In genomic region chr2L:2721317-2721716, dm6 we compare ENCODE assay signal across 1 fruit fly cellular context.
TF ChIP-seq lines count a peak whose summit lies in the region.

No protein-coding gene starts in this region.

TF ChIP-seq in whole organism, embryonic, 481 proteins besides CTCF, POLR2A, EP300 and RAD21 (continued from another document and continues in another):
- TF ChIP-seq CG8478 (optimal IDR thresholded peaks at IDR 0.05; lab: Kevin White, UChicago) (no peak), Ssrp (tag; optimal IDR thresholded peaks at IDR 0.05; lab: Kevin White, UChicago) (no peak), maf-S (GFP tag; optimal IDR thresholded peaks at IDR 0.05; lab: Kevin White, UChicago) (no peak), CG1792 (GFP tag; optimal IDR thresholded peaks at IDR 0.05; lab: Kevin White, UChicago) (no peak), zen2 (GFP tag; IDR thresholded peaks at IDR 0.05; lab: Robert Waterston, UW; ENCODE audit: partially characterized antibody) (no peak), jumu (GFP tag; optimal IDR thresholded peaks at IDR 0.05; lab: Kevin White, UChicago) (no peak), CG6254 (GFP tag; optimal IDR thresholded peaks at IDR 0.05; lab: Kevin White, UChicago) (no peak), sna (GFP tag; IDR thresholded peaks at IDR 0.05; lab: Robert Waterston, UW; ENCODE audit: partially characterized antibody) (no peak), CG9609 (GFP tag; optimal IDR thresholded peaks at IDR 0.05; lab: Kevin White, UChicago) (no peak), ro (GFP tag; IDR thresholded peaks at IDR 0.05; lab: Robert Waterston, UW) (no peak), sens (GFP tag; lab: Kevin White, UChicago) (peak; percentile 51), yki (optimal IDR thresholded peaks at IDR 0.05; lab: Kevin White, UChicago) (no peak), CG6765 (GFP tag; optimal IDR thresholded peaks at IDR 0.05; lab: Kevin White, UChicago) (no peak), CG11504 (tag; optimal IDR thresholded peaks at IDR 0.05; lab: Kevin White, UChicago) (peak; percentile 19), crol (GFP tag; IDR thresholded peaks at IDR 0.05; lab: Robert Waterston, UW) (no peak), Fer2 (tag; optimal IDR thresholded peaks at IDR 0.05; lab: Kevin White, UChicago) (no peak), bcd (GFP tag; optimal IDR thresholded peaks at IDR 0.05; lab: Kevin White, UChicago) (no peak), CG16813 (GFP tag; IDR thresholded peaks at IDR 0.05; lab: Robert Waterston, UW; ENCODE audit: partially characterized antibody) (no peak), CG6791 (GFP tag; IDR thresholded peaks at IDR 0.05; lab: Robert Waterston, UW; ENCODE audit: partially characterized antibody) (no peak), CG4820 (GFP tag; optimal IDR thresholded peaks at IDR 0.05; lab: Kevin White, UChicago) (no peak), Nf-YC (tag; optimal IDR thresholded peaks at IDR 0.05; lab: Kevin White, UChicago) (no peak), scrt (GFP tag; optimal IDR thresholded peaks at IDR 0.05; lab: Kevin White, UChicago) (no peak), zfh1 (GFP tag; IDR thresholded peaks at IDR 0.05; lab: Robert Waterston, UW) (no peak), CG18599 (GFP tag; optimal IDR thresholded peaks at IDR 0.05; lab: Kevin White, UChicago) (peak; percentile 65), CG17186 (GFP tag; optimal IDR thresholded peaks at IDR 0.05; lab: Kevin White, UChicago) (no peak), CG12236 (GFP tag; optimal IDR thresholded peaks at IDR 0.05; lab: Kevin White, UChicago) (no peak), CG6654 (GFP tag; optimal IDR thresholded peaks at IDR 0.05; lab: Kevin White, UChicago) (no peak), CG18476 (GFP tag; optimal IDR thresholded peaks at IDR 0.05; lab: Kevin White, UChicago) (no peak), unc-4 (GFP tag; IDR thresholded peaks at IDR 0.05; lab: Robert Waterston, UW; ENCODE audit: partially characterized antibody) (no peak), CG9437 (GFP tag; optimal IDR thresholded peaks at IDR 0.05; lab: Kevin White, UChicago) (no peak), CG12391 (tag; optimal IDR thresholded peaks at IDR 0.05; lab: Kevin White, UChicago) (peak; percentile 0), wor (GFP tag; IDR thresholded peaks at IDR 0.05; lab: Robert Waterston, UW) (no peak), CG15479 (GFP tag; optimal IDR thresholded peaks at IDR 0.05; lab: Kevin White, UChicago) (no peak), CG4282 (GFP tag; optimal IDR thresholded peaks at IDR 0.05; lab: Kevin White, UChicago) (no peak), z (GFP tag; IDR thresholded peaks at IDR 0.05; lab: Robert Waterston, UW) (no peak), NFAT (GFP tag; IDR thresholded peaks at IDR 0.05; lab: Robert Waterston, UW) (no peak), az2 (GFP tag; optimal IDR thresholded peaks at IDR 0.05; lab: Kevin White, UChicago) (no peak), NC2β (GFP tag; optimal IDR thresholded peaks at IDR 0.05; lab: Kevin White, UChicago) (no peak), slbo (GFP tag; IDR thresholded peaks at IDR 0.05; lab: Robert Waterston, UW) (peak; percentile 52; the same call in 1 of the 2 replicates), CG8388 (GFP tag; optimal IDR thresholded peaks at IDR 0.05; lab: Kevin White, UChicago) (no peak), Med (GFP tag; lab: Kevin White, UChicago) (peak; percentile 82), CG2120 (GFP tag; optimal IDR thresholded peaks at IDR 0.05; lab: Kevin White, UChicago) (peak; percentile 40), Stat92E (GFP tag; optimal IDR thresholded peaks at IDR 0.05; lab: Kevin White, UChicago) (no peak), CG7556 (GFP tag; optimal IDR thresholded peaks at IDR 0.05; lab: Kevin White, UChicago) (no peak), CG16815 (GFP tag; optimal IDR thresholded peaks at IDR 0.05; lab: Kevin White, UChicago) (no peak), NK7.1 (GFP tag; optimal IDR thresholded peaks at IDR 0.05; lab: Kevin White, UChicago) (no peak), CG16863 (GFP tag; optimal IDR thresholded peaks at IDR 0.05; lab: Kevin White, UChicago) (no peak), CG10267 (tag; optimal IDR thresholded peaks at IDR 0.05; lab: Kevin White, UChicago) (no peak), otp (GFP tag; IDR thresholded peaks at IDR 0.05; lab: Robert Waterston, UW) (no peak), CG17829 (tag; optimal IDR thresholded peaks at IDR 0.05; lab: Kevin White, UChicago) (no peak), CG4404 (GFP tag; IDR thresholded peaks at IDR 0.05; lab: Robert Waterston, UW) (no peak), Ets65A (GFP tag; lab: Kevin White, UChicago) (no peak), Asciz (GFP tag; optimal IDR thresholded peaks at IDR 0.05; lab: Kevin White, UChicago) (no peak), crc (GFP tag; optimal IDR thresholded peaks at IDR 0.05; lab: Kevin White, UChicago) (no peak), aop (GFP tag; IDR thresholded peaks at IDR 0.05; lab: Robert Waterston, UW) (no peak), YL-1 (GFP tag; optimal IDR thresholded peaks at IDR 0.05; lab: Kevin White, UChicago) (no peak), HLH3B (GFP tag; IDR thresholded peaks at IDR 0.05; lab: Robert Waterston, UW) (0 out of 2 replicates have a peak, but pooled peaks have one; percentile 17), CG8359 (GFP tag; optimal IDR thresholded peaks at IDR 0.05; lab: Kevin White, UChicago; ENCODE audit: borderline replicate concordance) (no peak), CG10565 (GFP tag; optimal IDR thresholded peaks at IDR 0.05; lab: Kevin White, UChicago) (no peak), tx (GFP tag; optimal IDR thresholded peaks at IDR 0.05; lab: Kevin White, UChicago) (no peak), Lpt (GFP tag; optimal IDR thresholded peaks at IDR 0.05; lab: Kevin White, UChicago) (no peak), C15 (GFP tag; IDR thresholded peaks at IDR 0.05; lab: Robert Waterston, UW) (0 out of 3 replicates have a peak, but pooled peaks have one; percentile 12), sc (optimal IDR thresholded peaks at IDR 0.05; lab: Kevin White, UChicago) (no peak), sc (GFP tag; optimal IDR thresholded peaks at IDR 0.05; lab: Kevin White, UChicago) (no peak), mirr (GFP tag; optimal IDR thresholded peaks at IDR 0.05; lab: Kevin White, UChicago) (no peak), Hr51 (GFP tag; optimal IDR thresholded peaks at IDR 0.05; lab: Kevin White, UChicago) (peak in 1 of 2 experiments; percentile 19), CG3407 (GFP tag; optimal IDR thresholded peaks at IDR 0.05; lab: Kevin White, UChicago) (no peak), pnt (GFP tag; optimal IDR thresholded peaks at IDR 0.05; lab: Kevin White, UChicago) (no peak), CG9215 (GFP tag; IDR thresholded peaks at IDR 0.05; lab: Robert Waterston, UW) (no peak; the same call in 1 of the 2 replicates), CG9876 (GFP tag; optimal IDR thresholded peaks at IDR 0.05; lab: Kevin White, UChicago) (no peak), CG12769 (tag; optimal IDR thresholded peaks at IDR 0.05; lab: Kevin White, UChicago) (peak; percentile 30), CG17802 (tag; optimal IDR thresholded peaks at IDR 0.05; lab: Kevin White, UChicago) (no peak), CG15011 (GFP tag; optimal IDR thresholded peaks at IDR 0.05; lab: Kevin White, UChicago) (no peak), dmrt99B (tag; optimal IDR thresholded peaks at IDR 0.05; lab: Kevin White, UChicago) (peak; percentile 37), Taf1 (GFP tag; IDR thresholded peaks at IDR 0.05; lab: Robert Waterston, UW) (no peak), MESR4 (GFP tag; optimal IDR thresholded peaks at IDR 0.05; lab: Kevin White, UChicago) (no peak), Dfd (GFP tag; optimal IDR thresholded peaks at IDR 0.05; lab: Kevin White, UChicago) (no peak), pb (GFP tag; optimal IDR thresholded peaks at IDR 0.05; lab: Kevin White, UChicago) (no peak), Mad (GFP tag; optimal IDR thresholded peaks at IDR 0.05; lab: Kevin White, UChicago) (no peak), sr (GFP tag; IDR thresholded peaks at IDR 0.05; lab: Robert Waterston, UW) (no peak), Ptx1 (GFP tag; IDR thresholded peaks at IDR 0.05; lab: Robert Waterston, UW) (no peak), ttk (GFP tag; IDR thresholded peaks at IDR 0.05; lab: Robert Waterston, UW) (no peak), so (GFP tag; IDR thresholded peaks at IDR 0.05; lab: Robert Waterston, UW) (no peak), CG8924 (tag; optimal IDR thresholded peaks at IDR 0.05; lab: Kevin White, UChicago) (no peak), CG11398 (GFP tag; optimal IDR thresholded peaks at IDR 0.05; lab: Kevin White, UChicago) (no peak), Nf-YA (GFP tag; IDR thresholded peaks at IDR 0.05; lab: Robert Waterston, UW) (no peak), tin (GFP tag; optimal IDR thresholded peaks at IDR 0.05; lab: Kevin White, UChicago) (no peak), CG13775 (GFP tag; optimal IDR thresholded peaks at IDR 0.05; lab: Kevin White, UChicago) (no peak), Dad (GFP tag; optimal IDR thresholded peaks at IDR 0.05; lab: Kevin White, UChicago) (no peak), CG7839 (tag; optimal IDR thresholded peaks at IDR 0.05; lab: Kevin White, UChicago) (peak; percentile 33), ken (GFP tag; IDR thresholded peaks at IDR 0.05; lab: Robert Waterston, UW) (no peak), gem (tag; optimal IDR thresholded peaks at IDR 0.05; lab: Kevin White, UChicago) (peak; percentile 36), slp2 (GFP tag; optimal IDR thresholded peaks at IDR 0.05; lab: Kevin White, UChicago) (no peak), CG1233 (GFP tag; optimal IDR thresholded peaks at IDR 0.05; lab: Kevin White, UChicago) (no peak), CHES-1-like (GFP tag; optimal IDR thresholded peaks at IDR 0.05; lab: Kevin White, UChicago) (no peak), lbe (GFP tag; optimal IDR thresholded peaks at IDR 0.05; lab: Kevin White, UChicago) (no peak), jigr1 (GFP tag; IDR thresholded peaks at IDR 0.05; lab: Robert Waterston, UW) (no peak), Gug (GFP tag; IDR thresholded peaks at IDR 0.05; lab: Robert Waterston, UW) (no peak), CG11723 (GFP tag; optimal IDR thresholded peaks at IDR 0.05; lab: Kevin White, UChicago) (no peak), ab (GFP tag; optimal IDR thresholded peaks at IDR 0.05; lab: Kevin White, UChicago) (no peak), Meics (GFP tag; optimal IDR thresholded peaks at IDR 0.05; lab: Kevin White, UChicago) (peak; percentile 14), CG4617 (GFP tag; optimal IDR thresholded peaks at IDR 0.05; lab: Kevin White, UChicago; ENCODE audit: borderline replicate concordance) (no peak), E2f2 (GFP tag; IDR thresholded peaks at IDR 0.05; lab: Robert Waterston, UW) (no peak), dysf (GFP tag; IDR thresholded peaks at IDR 0.05; lab: Robert Waterston, UW) (0 out of 3 replicates have a peak, but pooled peaks have one; percentile 36), sug (tag; optimal IDR thresholded peaks at IDR 0.05; lab: Kevin White, UChicago) (no peak), sisA (GFP tag; IDR thresholded peaks at IDR 0.05; lab: Robert Waterston, UW) (peak; percentile 51; the same call in 1 of the 2 replicates), BtbVII (GFP tag; optimal IDR thresholded peaks at IDR 0.05; lab: Kevin White, UChicago) (no peak), CG1024 (GFP tag; IDR thresholded peaks at IDR 0.05; lab: Robert Waterston, UW) (0 out of 2 replicates have a peak, but pooled peaks have one; percentile 19), zen (tag; optimal IDR thresholded peaks at IDR 0.05; lab: Kevin White, UChicago) (peak; percentile 35), Abd-B (GFP tag; optimal IDR thresholded peaks at IDR 0.05; lab: Kevin White, UChicago) (no peak), HmgZ (tag; optimal IDR thresholded peaks at IDR 0.05; lab: Kevin White, UChicago) (no peak), lov (optimal IDR thresholded peaks at IDR 0.05; lab: Kevin White, UChicago) (no peak), lov (GFP tag; IDR thresholded peaks at IDR 0.05; lab: Robert Waterston, UW) (no peak), Rx (GFP tag; IDR thresholded peaks at IDR 0.05; lab: Robert Waterston, UW) (0 out of 2 replicates have a peak, but pooled peaks have one; percentile 4), unpg (GFP tag; optimal IDR thresholded peaks at IDR 0.05; lab: Kevin White, UChicago) (no peak), CG15073 (GFP tag; optimal IDR thresholded peaks at IDR 0.05; lab: Kevin White, UChicago) (no peak), knrl (GFP tag; IDR thresholded peaks at IDR 0.05; lab: Robert Waterston, UW; ENCODE audit: partially characterized antibody) (no peak), MTF-1 (GFP tag; optimal IDR thresholded peaks at IDR 0.05; lab: Kevin White, UChicago; ENCODE audit: borderline replicate concordance) (no peak), CG17912 (GFP tag; optimal IDR thresholded peaks at IDR 0.05; lab: Kevin White, UChicago) (no peak), onecut (GFP tag; IDR thresholded peaks at IDR 0.05; lab: Robert Waterston, UW) (no peak), bigmax (GFP tag; optimal IDR thresholded peaks at IDR 0.05; lab: Kevin White, UChicago) (no peak), Elba2 (GFP tag; optimal IDR thresholded peaks at IDR 0.05; lab: Kevin White, UChicago) (no peak), CG9727 (GFP tag; optimal IDR thresholded peaks at IDR 0.05; lab: Kevin White, UChicago) (no peak), Max (GFP tag; optimal IDR thresholded peaks at IDR 0.05; lab: Kevin White, UChicago) (no peak), Gsc (GFP tag; IDR thresholded peaks at IDR 0.05; lab: Robert Waterston, UW) (no peak), peb (GFP tag; IDR thresholded peaks at IDR 0.05; lab: Robert Waterston, UW) (no peak), CG12155 (GFP tag; optimal IDR thresholded peaks at IDR 0.05; lab: Kevin White, UChicago) (no peak), dm (GFP tag; optimal IDR thresholded peaks at IDR 0.05; lab: Kevin White, UChicago) (no peak), CG10274 (GFP tag; optimal IDR thresholded peaks at IDR 0.05; lab: Kevin White, UChicago) (no peak), CG9797 (GFP tag; optimal IDR thresholded peaks at IDR 0.05; lab: Kevin White, UChicago) (no peak), Pdp1 (GFP tag; optimal IDR thresholded peaks at IDR 0.05; lab: Kevin White, UChicago) (no peak), Xrp1 (GFP tag; IDR thresholded peaks at IDR 0.05; lab: Robert Waterston, UW) (no peak; the same call in none of the 2 replicates), lab (GFP tag; optimal IDR thresholded peaks at IDR 0.05; lab: Kevin White, UChicago) (peak; percentile 59), Lim3 (GFP tag; IDR thresholded peaks at IDR 0.05; lab: Robert Waterston, UW) (no peak), disco-r (GFP tag; optimal IDR thresholded peaks at IDR 0.05; lab: Kevin White, UChicago) (no peak), emc (GFP tag; optimal IDR thresholded peaks at IDR 0.05; lab: Kevin White, UChicago) (no peak), seq (GFP tag; IDR thresholded peaks at IDR 0.05; lab: Robert Waterston, UW) (no peak), Doc2 (GFP tag; IDR thresholded peaks at IDR 0.05; lab: Robert Waterston, UW) (no peak), CG15514 (GFP tag; optimal IDR thresholded peaks at IDR 0.05; lab: Kevin White, UChicago) (peak; percentile 5)
